Worm (Caenorhabditis elegans) whole organism, mixed stage, embryonic: ENCODE data around the gene fbxa-137.
"Not testable (repeated sequence)": the region's sequence is repeated elsewhere in the genome, so short reads cannot be mapped to it uniquely, and the experiment has no call there.

Source experiments
- M03D4.4 ChIP-seq: sonication (generic microtip); optimal IDR thresholded peaks from 2 replicates; lab custom pipeline; 2017; ENCODE audit warnings: mild to moderate bottlenecking, missing genetic modification characterization, missing compliant biosample characterization
- bed-3 ChIP-seq: fragments of 200-800 bp; sonication (Bioruptor generic); optimal IDR thresholded peaks from 3 replicates; lab custom pipeline; 2018; ENCODE audit warnings: mild to moderate bottlenecking, missing genetic modification characterization, moderate library complexity, missing compliant biosample characterization
- blmp-1 ChIP-seq: fragments of 150-350 bp; optimal IDR thresholded peaks from 2 replicates; lab custom pipeline; 2014; ENCODE audit warnings: missing biosample characterization, missing genetic modification characterization
- ceh-39 ChIP-seq: fragments of 150-350 bp; optimal IDR thresholded peaks from 2 replicates; lab custom pipeline; 2014; ENCODE audit warnings: missing biosample characterization, missing genetic modification characterization
- ces-1 ChIP-seq: fragments of 150-350 bp; optimal IDR thresholded peaks from 2 replicates; lab custom pipeline; 2014; ENCODE audit warnings: missing biosample characterization, missing genetic modification reagents, missing genetic modification characterization
- cnd-1 ChIP-seq: fragments of 200-800 bp; sonication (Bioruptor generic); optimal IDR thresholded peaks from 2 replicates; lab custom pipeline; 2018; ENCODE audit warnings: mild to moderate bottlenecking, missing genetic modification characterization, missing compliant biosample characterization
- drap-1 ChIP-seq: fragments of 200-800 bp; sonication (Bioruptor generic); optimal IDR thresholded peaks from 3 replicates; lab custom pipeline; 2018; ENCODE audit warnings: mild to moderate bottlenecking, missing genetic modification characterization, missing compliant biosample characterization
- elt-1 ChIP-seq: sonication (generic microtip); optimal IDR thresholded peaks from 2 replicates; lab custom pipeline; 2017; ENCODE audit warnings: missing genetic modification characterization, mild to moderate bottlenecking, missing compliant biosample characterization, antibody characterized with exemption, moderate library complexity, borderline replicate concordance; ENCODE audit not compliant: insufficient read depth
- flh-1 ChIP-seq: fragments of 200-800 bp; sonication (Bioruptor generic); optimal IDR thresholded peaks from 2 replicates; lab custom pipeline; 2018; ENCODE audit warnings: mild to moderate bottlenecking, missing genetic modification characterization, moderate library complexity, missing compliant biosample characterization
- ham-2 ChIP-seq: fragments of 200-800 bp; sonication (Bioruptor generic); optimal IDR thresholded peaks from 2 replicates; lab custom pipeline; 2018; ENCODE audit warnings: mild to moderate bottlenecking, missing genetic modification characterization, missing compliant biosample characterization
- hlh-1 ChIP-seq: fragments of 150-350 bp; optimal IDR thresholded peaks from 2 replicates; lab custom pipeline; 2014; ENCODE audit warnings: missing biosample characterization, missing genetic modification reagents, missing genetic modification characterization
- lin-32 ChIP-seq: fragments of 200-800 bp; sonication (Bioruptor generic); optimal IDR thresholded peaks from 2 replicates; lab custom pipeline; 2018; ENCODE audit warnings: mild to moderate bottlenecking, missing genetic modification characterization, missing compliant biosample characterization
- mab-5 ChIP-seq: fragments of 150-350 bp; optimal IDR thresholded peaks from 2 replicates; lab custom pipeline; 2014; ENCODE audit warnings: missing biosample characterization, missing genetic modification characterization
- mep-1 ChIP-seq: fragments of 150-350 bp; optimal IDR thresholded peaks from 2 replicates; lab custom pipeline; 2017; ENCODE audit warnings: missing biosample characterization, missing genetic modification reagents, missing genetic modification characterization, inconsistent platforms
- mls-2 ChIP-seq: sonication (generic microtip); optimal IDR thresholded peaks from 2 replicates; lab custom pipeline; 2016; ENCODE audit warnings: mild to moderate bottlenecking, missing genetic modification characterization, moderate library complexity, missing compliant biosample characterization
- nhr-12 ChIP-seq: fragments of 150-350 bp; optimal IDR thresholded peaks from 2 replicates; lab custom pipeline; 2014; ENCODE audit warnings: missing biosample characterization, missing genetic modification characterization
- nhr-237 ChIP-seq: fragments of 150-350 bp; optimal IDR thresholded peaks from 2 replicates; lab custom pipeline; 2014; ENCODE audit warnings: missing biosample characterization, missing genetic modification characterization
- nhr-76 ChIP-seq: sonication (generic microtip); optimal IDR thresholded peaks from 2 replicates; lab custom pipeline; 2017; ENCODE audit warnings: missing biosample characterization, missing genetic modification characterization
- pha-4 ChIP-seq: fragments of 150-350 bp; optimal IDR thresholded peaks from 2 replicates; lab custom pipeline; 2018; ENCODE audit warnings: missing biosample characterization, missing genetic modification reagents, missing genetic modification characterization
- sem-2 ChIP-seq: fragments of 200-800 bp; sonication (Bioruptor generic); optimal IDR thresholded peaks from 2 replicates; lab custom pipeline; 2018; ENCODE audit warnings: mild to moderate bottlenecking, missing genetic modification characterization, missing compliant biosample characterization
- snpc-4 ChIP-seq: fragments of 150-350 bp; optimal IDR thresholded peaks from 2 replicates; lab custom pipeline; 2014; ENCODE audit warnings: missing biosample characterization, missing genetic modification characterization
- sptf-1 ChIP-seq: sonication (generic microtip); optimal IDR thresholded peaks from 2 replicates; lab custom pipeline; 2017; ENCODE audit warnings: mild to moderate bottlenecking, missing genetic modification characterization, moderate library complexity, missing compliant biosample characterization
- tbx-8 ChIP-seq: fragments of 200-800 bp; sonication (Bioruptor generic); optimal IDR thresholded peaks from 2 replicates; lab custom pipeline; 2018; ENCODE audit warnings: mild to moderate bottlenecking, missing genetic modification characterization, moderate library complexity, missing compliant biosample characterization
- unc-120 ChIP-seq: sonication (generic microtip); optimal IDR thresholded peaks from 2 replicates; lab custom pipeline; 2017; ENCODE audit warnings: missing genetic modification characterization, missing compliant biosample characterization; ENCODE audit not compliant: poor library complexity, severe bottlenecking
- unc-39 ChIP-seq: fragments of 150-350 bp; optimal IDR thresholded peaks from 2 replicates; lab custom pipeline; 2014; ENCODE audit warnings: missing biosample characterization, missing genetic modification characterization
- unc-62 ChIP-seq: fragments of 150-350 bp; optimal IDR thresholded peaks from 2 replicates; lab custom pipeline; 2014; ENCODE audit warnings: missing biosample characterization, missing genetic modification reagents, missing genetic modification characterization
- zip-8 ChIP-seq: fragments of 150-350 bp; optimal IDR thresholded peaks from 2 replicates; lab custom pipeline; 2014; ENCODE audit warnings: missing biosample characterization, missing genetic modification characterization
- ztf-11 ChIP-seq: fragments of 150-350 bp; optimal IDR thresholded peaks from 2 replicates; lab custom pipeline; 2014; ENCODE audit warnings: missing biosample characterization, missing genetic modification characterization

Gene fbxa-137

DNA sequence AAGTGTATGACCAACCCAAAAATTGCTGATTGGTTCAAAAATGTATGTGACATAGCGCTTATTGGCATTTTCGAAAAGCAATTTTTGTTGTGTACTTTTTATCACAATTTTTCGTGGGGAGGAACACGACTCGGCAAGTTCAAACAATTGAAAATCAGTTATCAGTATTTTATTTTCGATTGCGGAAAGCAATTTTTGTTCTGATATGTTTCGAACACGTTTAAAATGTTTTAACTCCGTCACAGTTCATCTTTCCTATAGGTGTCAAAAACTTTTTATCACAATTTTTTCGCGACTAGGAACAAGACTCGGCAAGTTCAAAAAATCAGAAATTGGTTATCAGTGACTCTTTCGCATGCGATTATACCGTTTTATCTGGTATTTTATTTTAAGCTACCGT, 29.6 kb downstream of the fbxa-137 start:
- TF ChIP-seq tbx-8 (GFP tag; lab: Kevin White, UChicago) (no peak), lin-32 (GFP tag; lab: Kevin White, UChicago) (no peak), cnd-1 (tag; lab: Kevin White, UChicago) (no peak), sptf-1 (tag; lab: Kevin White, UChicago) (no peak), snpc-4 (no peak), unc-39 (tag; lab: Kevin White, UChicago) (no peak), nhr-12 (tag; lab: Kevin White, UChicago) (no peak), unc-62 (GFP tag; lab: Kevin White, UChicago) (no peak), unc-120 (tag; lab: Kevin White, UChicago) (no peak), hlh-1 (tag; lab: Kevin White, UChicago) (no peak), pha-4 (tag; lab: Kevin White, UChicago) (no peak), drap-1 (GFP tag; lab: Kevin White, UChicago) (no peak), mls-2 (no peak), elt-1 (tag; lab: Kevin White, UChicago) (no peak), nhr-76 (tag; lab: Kevin White, UChicago) (no peak), zip-8 (no peak), bed-3 (GFP tag; lab: Kevin White, UChicago) (no peak), blmp-1 (tag; lab: Kevin White, UChicago) (no peak), M03D4.4 (tag; lab: Kevin White, UChicago) (no peak), sem-2 (GFP tag; lab: Kevin White, UChicago) (no peak)

DNA sequence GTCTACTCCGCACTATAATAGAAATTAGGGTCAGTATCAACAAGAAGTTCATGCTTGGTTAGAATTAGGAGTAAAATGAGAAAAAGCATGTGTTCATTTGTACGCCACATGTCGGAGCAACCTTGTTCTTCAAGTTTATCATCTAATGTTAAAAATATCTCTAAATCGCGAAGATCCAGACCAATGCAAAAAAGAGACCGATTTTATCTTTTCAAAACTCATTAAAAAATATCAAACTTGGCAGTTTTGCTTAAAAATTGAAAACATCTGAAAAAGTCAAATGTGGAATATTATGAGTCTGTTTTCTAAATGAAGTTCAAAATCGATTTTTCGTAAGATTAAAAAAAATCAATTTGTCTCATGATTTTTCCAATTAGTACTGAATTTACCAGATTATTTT, 42.4 kb downstream of the fbxa-137 start, which contains the start of gene Y19D10B.6:
Y19D10B.6 (minus strand) TSS at position 101 of the 400 bp plus-strand sequence.
- TF ChIP-seq hlh-1 (tag; lab: Kevin White, UChicago); nhr-76 (tag; lab: Kevin White, UChicago); ces-1 (GFP tag; lab: Kevin White, UChicago): not testable (repeated sequence)

DNA sequence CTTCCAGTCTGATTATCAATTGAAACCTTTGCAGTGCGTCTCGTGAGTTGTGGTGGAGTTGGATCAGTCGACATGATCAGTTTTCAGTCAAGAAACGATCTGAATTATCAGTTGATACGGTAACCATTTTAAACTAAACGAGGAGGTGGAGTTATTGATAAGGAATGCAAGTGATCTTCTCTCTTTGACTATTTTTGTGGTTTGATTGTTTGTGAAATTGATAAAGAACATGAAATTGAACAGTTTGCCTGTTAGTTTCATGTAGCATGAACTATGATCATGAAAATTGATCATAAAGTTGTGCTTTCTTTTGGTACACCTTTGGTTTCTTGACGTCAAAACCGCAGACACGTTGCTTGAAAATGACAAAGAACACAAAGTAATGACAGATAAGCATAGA, 43.9 kb downstream of the fbxa-137 start, which contains the start of gene pud-1.2:
pud-1.2 (minus strand) TSS at position 101 of the 400 bp plus-strand sequence.
- not testable (repeated sequence) for TF ChIP-seq mab-5 (tag; lab: Kevin White, UChicago); ztf-11; sem-2 (GFP tag; lab: Kevin White, UChicago)

DNA sequence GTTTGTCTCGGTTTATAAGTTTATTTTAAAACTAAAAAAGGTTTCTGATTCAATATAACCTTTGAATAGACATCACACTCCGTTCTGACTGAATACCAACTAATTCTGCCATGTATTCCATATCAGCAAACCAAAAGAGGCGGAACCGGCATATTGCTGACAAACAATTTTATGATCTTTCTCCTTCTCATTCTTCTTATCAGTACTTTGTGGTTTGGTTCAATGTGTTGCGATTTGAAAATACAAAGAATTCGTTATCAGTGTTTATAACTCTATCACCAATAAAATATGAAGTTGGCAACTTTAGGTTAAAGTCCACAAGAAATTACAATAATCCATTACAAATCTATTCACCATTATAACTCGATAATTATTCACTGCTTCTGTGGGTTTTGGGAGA, 45.6 kb downstream of the fbxa-137 start:
- TF ChIP-seq drap-1 (GFP tag; lab: Kevin White, UChicago) = no peak
- no peak for TF ChIP-seq sptf-1 (tag; lab: Kevin White, UChicago)
- TF ChIP-seq sem-2 (GFP tag; lab: Kevin White, UChicago) = no peak
- no peak for TF ChIP-seq ztf-11
- TF ChIP-seq mep-1 (tag; lab: Kevin White, UChicago) = no peak
- no peak for TF ChIP-seq M03D4.4 (tag; lab: Kevin White, UChicago)
- no peak for TF ChIP-seq flh-1 (GFP tag; lab: Kevin White, UChicago)
- TF ChIP-seq ceh-39 = no peak
- no peak for TF ChIP-seq unc-62 (GFP tag; lab: Kevin White, UChicago)
- TF ChIP-seq mls-2 = no peak
- TF ChIP-seq cnd-1 (tag; lab: Kevin White, UChicago) = no peak
- TF ChIP-seq unc-120 (tag; lab: Kevin White, UChicago) = no peak
- TF ChIP-seq nhr-12 (tag; lab: Kevin White, UChicago) = no peak
- TF ChIP-seq ham-2 (GFP tag; lab: Kevin White, UChicago) = no peak
- no peak for TF ChIP-seq blmp-1 (tag; lab: Kevin White, UChicago)
- no peak for TF ChIP-seq hlh-1 (tag; lab: Kevin White, UChicago)

DNA sequence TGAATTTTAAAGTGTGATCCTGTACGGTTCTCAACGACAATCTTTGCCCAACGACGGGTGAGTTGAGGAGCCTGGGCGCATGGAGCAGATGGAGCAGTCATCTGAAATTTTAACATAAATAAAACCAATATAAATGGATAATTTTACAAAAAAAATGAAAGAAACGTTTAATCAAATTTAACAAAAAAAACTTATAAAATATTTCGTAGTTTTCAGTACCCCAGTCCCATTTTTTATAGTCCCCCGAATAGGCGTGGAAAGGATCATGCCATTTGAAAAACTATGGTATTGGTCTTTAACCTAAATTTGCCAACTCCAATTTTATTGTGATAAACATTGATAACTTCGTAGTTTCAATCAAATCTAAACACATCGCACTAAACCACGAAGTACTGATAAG, 46.4 kb downstream of the fbxa-137 start, which contains the start of gene pud-3:
pud-3 (minus strand) TSS at position 101 of the 400 bp plus-strand sequence.
- TF ChIP-seq drap-1 (GFP tag; lab: Kevin White, UChicago) (no peak), nhr-237 (no peak), pha-4 (tag; lab: Kevin White, UChicago) (no peak), M03D4.4 (tag; lab: Kevin White, UChicago) (no peak), unc-120 (tag; lab: Kevin White, UChicago) (no peak), elt-1 (tag; lab: Kevin White, UChicago) (no peak), mep-1 (tag; lab: Kevin White, UChicago) (no peak), ceh-39 (no peak), bed-3 (GFP tag; lab: Kevin White, UChicago) (no peak)
- TF ChIP-seq, all 35 proteins: peak for 0
